Worm (Caenorhabditis elegans): Measurements from ENCODE around the gene nlp-7.

ce11 chrX:8592881-8593280 lies at the start of gene nlp-7:
- no peak for TF ChIP-seq mdl-1 (tag; optimal IDR thresholded peaks at IDR 0.05)
- no peak for TF ChIP-seq unc-62 (GFP tag; optimal IDR thresholded peaks at IDR 0.05 in 1 of 2)
- TF ChIP-seq unc-62 (tag; optimal IDR thresholded peaks at IDR 0.05) = no peak
- TF ChIP-seq lin-13 (GFP tag; optimal IDR thresholded peaks at IDR 0.05) = no peak
- TF ChIP-seq set-16 (GFP tag; IDR thresholded peaks at IDR 0.05) = no peak
- TF ChIP-seq nhr-11 (tag; optimal IDR thresholded peaks at IDR 0.05) = no peak
- TF ChIP-seq nhr-42 (GFP tag; IDR thresholded peaks at IDR 0.05) = no peak
- no peak for TF ChIP-seq lir-3 (tag; optimal IDR thresholded peaks at IDR 0.05)
- TF ChIP-seq lin-15B (tag; optimal IDR thresholded peaks at IDR 0.05) = no peak
- TF ChIP-seq nhr-28 (tag; optimal IDR thresholded peaks at IDR 0.05) = no peak
- TF ChIP-seq ceh-62 (tag; optimal IDR thresholded peaks at IDR 0.05) = no peak
- TF ChIP-seq ama-1 (optimal IDR thresholded peaks at IDR 0.05) = no peak
- no peak for TF ChIP-seq F49E8.2 (tag; optimal IDR thresholded peaks at IDR 0.05; ENCODE audit: borderline replicate concordance)
